Fruit fly (Drosophila melanogaster) whole organism, pupa: Measurements from ENCODE around the gene CG2336.

Experiments used
- CG10348 ChIP-seq: fragments of 200-800 bp; sonication (Bioruptor generic); IDR thresholded peaks from 2 replicates; pipeline ENCODE4 v1.3.6; 2022; ENCODE audit warnings: missing biosample characterization, missing genetic modification characterization
- CG12605 ChIP-seq: fragments of 200-800 bp; sonication (Bioruptor generic); IDR thresholded peaks from 2 replicates; pipeline ENCODE4 v1.3.6; 2022; ENCODE audit warnings: missing biosample characterization, missing genetic modification characterization
- CG13204 ChIP-seq: fragments of 200-800 bp; sonication (Bioruptor generic); optimal IDR thresholded peaks from 2 replicates; lab custom pipeline; 2018; ENCODE audit warnings: missing biosample characterization, mild to moderate bottlenecking, missing genetic modification characterization, moderate library complexity
- CG14655 ChIP-seq: fragments of 200-800 bp; sonication (Bioruptor generic); optimal IDR thresholded peaks from 3 replicates; lab custom pipeline; 2017; ENCODE audit warnings: mild to moderate bottlenecking, missing biosample characterization, missing genetic modification reagents, missing genetic modification characterization
- CG15710 ChIP-seq: fragments of 200-800 bp; sonication (Bioruptor generic); optimal IDR thresholded peaks from 2 replicates; lab custom pipeline; 2018; ENCODE audit warnings: missing biosample characterization, mild to moderate bottlenecking, missing genetic modification characterization, moderate library complexity
- CG17806 ChIP-seq: fragments of 200-800 bp; sonication (Bioruptor generic); optimal IDR thresholded peaks from 2 replicates; lab custom pipeline; 2018; ENCODE audit warnings: missing biosample characterization, mild to moderate bottlenecking, missing genetic modification characterization, moderate library complexity
- CG32121 ChIP-seq: fragments of 200-800 bp; sonication (Bioruptor generic); IDR thresholded peaks from 2 replicates; pipeline ENCODE4 v1.3.6; 2022; ENCODE audit warnings: missing biosample characterization, missing genetic modification characterization
- CG34367 ChIP-seq: fragments of 200-800 bp; sonication (Bioruptor generic); optimal IDR thresholded peaks from 2 replicates; lab custom pipeline; 2018; ENCODE audit warnings: missing biosample characterization, mild to moderate bottlenecking, missing genetic modification characterization
- CG4496 ChIP-seq: fragments of 200-800 bp; sonication (Bioruptor generic); IDR thresholded peaks from 3 replicates; pipeline ENCODE4 v1.3.6; 2022; ENCODE audit warnings: missing biosample characterization, missing genetic modification characterization
- CG8159 ChIP-seq: fragments of 200-800 bp; sonication (Bioruptor generic); optimal IDR thresholded peaks from 3 replicates; lab custom pipeline; 2018; ENCODE audit warnings: missing biosample characterization, mild to moderate bottlenecking, missing genetic modification characterization, moderate library complexity
- CG8301 ChIP-seq: fragments of 200-800 bp; sonication (Bioruptor generic); optimal IDR thresholded peaks from 2 replicates; lab custom pipeline; 2018; ENCODE audit warnings: missing biosample characterization, mild to moderate bottlenecking, missing genetic modification characterization
- CG9948 ChIP-seq: fragments of 200-800 bp; sonication (Bioruptor generic); optimal IDR thresholded peaks from 2 replicates; lab custom pipeline; 2018; ENCODE audit warnings: missing biosample characterization, mild to moderate bottlenecking, missing genetic modification characterization, moderate library complexity
- D1 ChIP-seq: fragments of 200-800 bp; sonication (Bioruptor generic); optimal IDR thresholded peaks from 2 replicates; lab custom pipeline; 2018; ENCODE audit warnings: missing biosample characterization, mild to moderate bottlenecking, missing genetic modification characterization, moderate library complexity
- EcR ChIP-seq: fragments of 200-800 bp; sonication (Bioruptor generic); optimal IDR thresholded peaks from 3 replicates; lab custom pipeline; 2019; ENCODE audit warnings: missing biosample characterization, missing genetic modification characterization, mild to moderate bottlenecking, moderate library complexity, missing genetic modification reagents
- Ets98B ChIP-seq: fragments of 200-800 bp; sonication (Bioruptor generic); IDR thresholded peaks from 2 replicates; pipeline ENCODE4 v1.3.6; 2022; ENCODE audit warnings: missing biosample characterization, missing genetic modification characterization
- Pif1A ChIP-seq: fragments of 200-800 bp; sonication (Bioruptor generic); optimal IDR thresholded peaks from 3 replicates; lab custom pipeline; 2016; ENCODE audit warnings: missing biosample characterization, missing genetic modification characterization
- Pif1B ChIP-seq: fragments of 200-800 bp; sonication (Bioruptor generic); optimal IDR thresholded peaks from 3 replicates; lab custom pipeline; 2016; ENCODE audit warnings: missing biosample characterization, missing genetic modification characterization
- Snoo ChIP-seq: fragments of 200-800 bp; sonication (Bioruptor generic); optimal IDR thresholded peaks from 3 replicates; lab custom pipeline; 2017; ENCODE audit warnings: missing biosample characterization, mild to moderate bottlenecking, missing genetic modification characterization, inconsistent platforms
- fd96Ca ChIP-seq: fragments of 200-800 bp; sonication (Bioruptor generic); IDR thresholded peaks from 3 replicates; pipeline ENCODE4 v1.3.6; 2022; ENCODE audit warnings: missing biosample characterization, missing genetic modification characterization
- gl ChIP-seq: fragments of 200-800 bp; sonication (Bioruptor generic); optimal IDR thresholded peaks from 2 replicates; lab custom pipeline; 2018; ENCODE audit warnings: missing biosample characterization, mild to moderate bottlenecking, missing genetic modification characterization
- rn ChIP-seq: fragments of 200-800 bp; sonication (Bioruptor generic); IDR thresholded peaks from 2 replicates; pipeline ENCODE4 v1.3.6; 2022; ENCODE audit warnings: missing biosample characterization, missing genetic modification characterization

Gene CG2336

dm6 chr3R:6600942-6601341 lies 20.4 kb downstream of the CG2336 start, which contains the start of gene CG31482:
Gene CG31482, plus strand, starts transcription at chr3R:6601242.
- TF ChIP-seq gl (tag; lab: Kevin White, UChicago) (no peak), CG14655 (GFP tag; lab: Kevin White, UChicago) (no peak), fd96Ca (GFP tag; lab: Robert Waterston, UW) (no peak), CG8301 (tag; lab: Kevin White, UChicago) (no peak), Pif1A (no peak), Ets98B (no peak), CG15710 (no peak), EcR (GFP tag; lab: Kevin White, UChicago) (no peak), CG13204 (no peak), Snoo (tag; lab: Kevin White, UChicago) (no peak), CG32121 (GFP tag; lab: Robert Waterston, UW) (no peak), CG34367 (tag; lab: Kevin White, UChicago) (no peak), D1 (tag; lab: Kevin White, UChicago) (no peak), rn (no peak), CG10348 (no peak), CG8159 (tag; lab: Kevin White, UChicago) (no peak), CG4496 (GFP tag; lab: Robert Waterston, UW) (no peak), CG17806 (tag; lab: Kevin White, UChicago) (no peak), Pif1B (no peak), CG9948 (no peak)

dm6 chr3R:6605142-6605541 lies 24.6 kb downstream of the CG2336 start:
- TF ChIP-seq Pif1B (no peak), fd96Ca (GFP tag; lab: Robert Waterston, UW) (no peak), EcR (GFP tag; lab: Kevin White, UChicago) (no peak), Snoo (tag; lab: Kevin White, UChicago) (no peak), CG17806 (tag; lab: Kevin White, UChicago) (no peak), rn (no peak), gl (tag; lab: Kevin White, UChicago) (no peak), D1 (tag; lab: Kevin White, UChicago) (no peak), Pif1A (no peak), CG13204 (no peak), CG34367 (tag; lab: Kevin White, UChicago) (no peak), CG9948 (no peak), CG32121 (GFP tag; lab: Robert Waterston, UW) (no peak), CG8301 (tag; lab: Kevin White, UChicago) (no peak), CG14655 (GFP tag; lab: Kevin White, UChicago) (no peak), CG4496 (GFP tag; lab: Robert Waterston, UW) (no peak), CG10348 (no peak), CG15710 (no peak)

- TF ChIP-seq Pif1A (no peak), CG14655 (GFP tag; lab: Kevin White, UChicago) (no peak), D1 (tag; lab: Kevin White, UChicago) (no peak), CG34367 (tag; lab: Kevin White, UChicago) (no peak), CG10348 (no peak), rn (no peak), CG9948 (no peak), CG13204 (no peak), CG4496 (GFP tag; lab: Robert Waterston, UW) (no peak), EcR (GFP tag; lab: Kevin White, UChicago) (no peak), Ets98B (no peak), CG12605 (GFP tag; lab: Robert Waterston, UW) (no peak), gl (tag; lab: Kevin White, UChicago) (no peak), fd96Ca (GFP tag; lab: Robert Waterston, UW) (no peak), CG8159 (tag; lab: Kevin White, UChicago) (no peak), Pif1B (no peak), CG15710 (no peak), CG17806 (tag; lab: Kevin White, UChicago) (no peak), CG8301 (tag; lab: Kevin White, UChicago) (no peak)
- TF ChIP-seq, all 21 proteins: peak for 0
Measured at dm6 chr3R:6608814-6609213, 28.2 kb downstream of the CG2336 start, which contains the start of gene glob2. Gene glob2, minus strand, starts transcription at chr3R:6608914.

- TF ChIP-seq rn (no peak), fd96Ca (GFP tag; lab: Robert Waterston, UW) (no peak), Pif1A (no peak), CG12605 (GFP tag; lab: Robert Waterston, UW) (no peak), EcR (GFP tag; lab: Kevin White, UChicago) (no peak), Ets98B (no peak), CG15710 (no peak), CG14655 (GFP tag; lab: Kevin White, UChicago) (no peak), D1 (tag; lab: Kevin White, UChicago) (no peak), CG10348 (no peak), CG8159 (tag; lab: Kevin White, UChicago) (no peak)
Measured at dm6 chr3R:6627800-6628199, 47.2 kb downstream of the CG2336 start, which contains the start of gene sowi. Gene sowi, minus strand, starts transcription at chr3R:6627900.

dm6 chr3R:6629221-6629620 lies 48.6 kb downstream of the CG2336 start, which contains the start of gene CG15177:
Gene CG15177, minus strand, starts transcription at chr3R:6629321.
- TF ChIP-seq CG32121 (GFP tag; lab: Robert Waterston, UW) = no peak
- TF ChIP-seq EcR (GFP tag; lab: Kevin White, UChicago) = no peak
- TF ChIP-seq CG17806 (tag; lab: Kevin White, UChicago) = no peak
- TF ChIP-seq CG12605 (GFP tag; lab: Robert Waterston, UW) = no peak
- TF ChIP-seq Snoo (tag; lab: Kevin White, UChicago) = no peak

dm6 chr3R:6629851-6630250 lies 49.3 kb downstream of the CG2336 start, which contains the start of gene sunz:
Gene sunz, plus strand, starts transcription at chr3R:6630151.
- TF ChIP-seq CG15710 (no peak), rn (no peak)
